Fruit fly (Drosophila melanogaster) whole organism, embryonic: ENCODE measurements around the gene CG15498.

Source experiments
- Abd-B ChIP-seq: fragments of 200-800 bp; sonication (Bioruptor generic); optimal IDR thresholded peaks from 2 replicates; lab custom pipeline; 2018; ENCODE audit warnings: missing biosample characterization, mild to moderate bottlenecking, missing genetic modification characterization, moderate library complexity
- BtbVII ChIP-seq: fragments of 200-800 bp; sonication (Bioruptor generic); optimal IDR thresholded peaks from 3 replicates; lab custom pipeline; 2017; ENCODE audit warnings: missing biosample characterization, mild to moderate bottlenecking, missing genetic modification characterization
- CG11398 ChIP-seq: fragments of 200-800 bp; sonication (Bioruptor generic); optimal IDR thresholded peaks from 2 replicates; lab custom pipeline; 2016; ENCODE audit warnings: missing biosample characterization, missing genetic modification characterization
- CG11695 ChIP-seq: fragments of 200-800 bp; sonication (Bioruptor generic); IDR thresholded peaks from 3 replicates; pipeline ENCODE4 v1.3.6; 2022; ENCODE audit warnings: missing biosample characterization, missing genetic modification characterization
- CG12219 ChIP-seq: fragments of 200-800 bp; sonication (Bioruptor generic); optimal IDR thresholded peaks from 3 replicates; lab custom pipeline; 2018; ENCODE audit warnings: missing biosample characterization, mild to moderate bottlenecking, missing genetic modification characterization
- CG14050 ChIP-seq: fragments of 200-800 bp; sonication (Bioruptor generic); IDR thresholded peaks from 3 replicates; pipeline ENCODE4 v1.3.6; 2022; ENCODE audit warnings: missing biosample characterization, missing genetic modification characterization
- CG14965 ChIP-seq: fragments of 200-800 bp; sonication (Bioruptor generic); optimal IDR thresholded peaks from 2 replicates; lab custom pipeline; 2016; ENCODE audit warnings: missing biosample characterization, missing genetic modification characterization, borderline replicate concordance
- CG15011 ChIP-seq: fragments of 200-800 bp; sonication (Bioruptor generic); optimal IDR thresholded peaks from 3 replicates; lab custom pipeline; 2018; ENCODE audit warnings: missing biosample characterization, mild to moderate bottlenecking, missing genetic modification characterization
- CG17328 ChIP-seq: fragments of 200-800 bp; sonication (Bioruptor generic); IDR thresholded peaks from 2 replicates; pipeline ENCODE4 v1.3.6; 2022; ENCODE audit warnings: missing biosample characterization, missing genetic modification characterization
- CG17802 ChIP-seq: fragments of 200-800 bp; sonication (Bioruptor generic); optimal IDR thresholded peaks from 2 replicates; lab custom pipeline; 2018; ENCODE audit warnings: missing biosample characterization, mild to moderate bottlenecking, missing genetic modification characterization, moderate library complexity
- CG2889 ChIP-seq: fragments of 200-800 bp; sonication (Bioruptor generic); IDR thresholded peaks from 3 replicates; pipeline ENCODE4 v1.3.6; 2022; ENCODE audit warnings: missing biosample characterization, missing genetic modification characterization
- CG4360 ChIP-seq: fragments of 200-800 bp; sonication (Bioruptor generic); IDR thresholded peaks from 2 replicates; pipeline ENCODE4 v1.3.6; 2022; ENCODE audit warnings: missing biosample characterization, missing genetic modification characterization
- CG4617 ChIP-seq: fragments of 200-800 bp; sonication (Bioruptor generic); optimal IDR thresholded peaks from 3 replicates; lab custom pipeline; 2016; ENCODE audit warnings: missing biosample characterization, missing genetic modification characterization, borderline replicate concordance
- CG4854 ChIP-seq: fragments of 200-800 bp; sonication (Bioruptor generic); optimal IDR thresholded peaks from 2 replicates; lab custom pipeline; 2016; ENCODE audit warnings: missing biosample characterization, missing genetic modification characterization, inconsistent platforms
- CG6272 ChIP-seq: fragments of 200-800 bp; sonication (Bioruptor generic); IDR thresholded peaks from 2 replicates; pipeline ENCODE4 v1.3.6; 2022; ENCODE audit warnings: missing biosample characterization, missing genetic modification characterization
- CG6813 ChIP-seq: fragments of 200-800 bp; sonication (Bioruptor generic); optimal IDR thresholded peaks from 2 replicates; lab custom pipeline; 2017; ENCODE audit warnings: missing biosample characterization, missing genetic modification characterization, mild to moderate bottlenecking, moderate library complexity, missing genetic modification reagents
- CG7928 ChIP-seq: fragments of 200-800 bp; sonication (Bioruptor generic); optimal IDR thresholded peaks from 2 replicates; lab custom pipeline; 2017; ENCODE audit warnings: missing biosample characterization, mild to moderate bottlenecking, missing genetic modification characterization
- CG8281 ChIP-seq: fragments of 200-800 bp; sonication (Bioruptor generic); optimal IDR thresholded peaks from 2 replicates; lab custom pipeline; 2018; ENCODE audit warnings: missing biosample characterization, mild to moderate bottlenecking, missing genetic modification characterization, moderate library complexity
- CG9215 ChIP-seq: fragments of 200-800 bp; sonication (Bioruptor generic); IDR thresholded peaks from 2 replicates; pipeline ENCODE4 v1.3.6; 2022; ENCODE audit warnings: missing biosample characterization, missing genetic modification characterization
- Deaf1 ChIP-seq: fragments of 200-800 bp; optimal IDR thresholded peaks from 3 replicates; lab custom pipeline; 2019; ENCODE audit warnings: missing biosample characterization, mild to moderate bottlenecking, missing genetic modification characterization, moderate library complexity
- ERR ChIP-seq: fragments of 200-800 bp; sonication (Bioruptor generic); optimal IDR thresholded peaks from 2 replicates; lab custom pipeline; 2016; ENCODE audit warnings: missing biosample characterization, missing genetic modification characterization
- H15 ChIP-seq: fragments of 200-800 bp; sonication (Bioruptor generic); IDR thresholded peaks from 3 replicates; pipeline ENCODE4 v1.3.6; 2022; ENCODE audit warnings: missing biosample characterization, missing genetic modification characterization
- HLH3B ChIP-seq: fragments of 200-800 bp; sonication (Bioruptor generic); IDR thresholded peaks from 2 replicates; pipeline ENCODE4 v1.3.6; 2022; ENCODE audit warnings: missing biosample characterization, missing genetic modification characterization
- HLH54F ChIP-seq: fragments of 200-800 bp; sonication (Bioruptor generic); optimal IDR thresholded peaks from 3 replicates; lab custom pipeline; 2016; ENCODE audit warnings: missing biosample characterization, missing genetic modification characterization
- Hr3 ChIP-seq: fragments of 200-800 bp; sonication (Bioruptor generic); optimal IDR thresholded peaks from 3 replicates; lab custom pipeline; 2016; ENCODE audit warnings: missing biosample characterization, missing genetic modification characterization
- Mes4 ChIP-seq: fragments of 200-800 bp; sonication (Bioruptor generic); optimal IDR thresholded peaks from 2 replicates; lab custom pipeline; 2016; ENCODE audit warnings: missing biosample characterization, missing genetic modification characterization
- Nf-YA ChIP-seq: fragments of 200-800 bp; sonication (Bioruptor generic); IDR thresholded peaks from 2 replicates; pipeline ENCODE4 v1.3.6; 2022; ENCODE audit warnings: missing biosample characterization, missing genetic modification characterization
- Nf-YB ChIP-seq: fragments of 200-800 bp; sonication (Bioruptor generic); optimal IDR thresholded peaks from 3 replicates; lab custom pipeline; 2019; ENCODE audit warnings: missing biosample characterization, mild to moderate bottlenecking, missing genetic modification characterization, moderate library complexity
- Oli ChIP-seq: fragments of 200-800 bp; sonication (Bioruptor generic); optimal IDR thresholded peaks from 2 replicates; lab custom pipeline; 2018; ENCODE audit warnings: missing biosample characterization, mild to moderate bottlenecking, missing genetic modification characterization, moderate library complexity
- Ptx1 ChIP-seq: fragments of 200-800 bp; sonication (Bioruptor generic); IDR thresholded peaks from 2 replicates; pipeline ENCODE4 v1.3.6; 2022; ENCODE audit warnings: missing biosample characterization, missing genetic modification characterization
- Vsx1 ChIP-seq: fragments of 200-800 bp; sonication (Bioruptor generic); optimal IDR thresholded peaks from 2 replicates; lab custom pipeline; 2017; ENCODE audit warnings: missing biosample characterization, mild to moderate bottlenecking, missing genetic modification characterization, missing genetic modification reagents
- bbx ChIP-seq: fragments of 200-800 bp; sonication (Bioruptor generic); IDR thresholded peaks from 2 replicates; pipeline ENCODE4 v1.3.6; 2022; ENCODE audit warnings: missing biosample characterization, missing genetic modification characterization; ENCODE audit not compliant: partially characterized antibody
- ci ChIP-seq: fragments of 200-800 bp; sonication (Bioruptor generic); IDR thresholded peaks from 3 replicates; pipeline ENCODE4 v1.3.6; 2022; ENCODE audit warnings: missing biosample characterization, missing genetic modification characterization
- corto ChIP-seq: fragments of 200-800 bp; sonication (Bioruptor generic); optimal IDR thresholded peaks from 2 replicates; lab custom pipeline; 2016; ENCODE audit warnings: missing biosample characterization, mild to moderate bottlenecking, missing genetic modification characterization, moderate library complexity
- crc ChIP-seq: fragments of 200-800 bp; sonication (Bioruptor generic); optimal IDR thresholded peaks from 2 replicates; lab custom pipeline; 2016; ENCODE audit warnings: missing biosample characterization, missing genetic modification characterization
- dati ChIP-seq: fragments of 200-800 bp; sonication (Bioruptor generic); IDR thresholded peaks from 2 replicates; pipeline ENCODE4 v1.3.6; 2022; ENCODE audit warnings: missing biosample characterization, missing genetic modification characterization
- ems ChIP-seq: fragments of 200-800 bp; sonication (Bioruptor generic); optimal IDR thresholded peaks from 3 replicates; lab custom pipeline; 2016; ENCODE audit warnings: missing biosample characterization, missing genetic modification characterization
- fd102C ChIP-seq: fragments of 200-800 bp; sonication (Bioruptor generic); optimal IDR thresholded peaks from 2 replicates; lab custom pipeline; 2018; ENCODE audit warnings: missing biosample characterization, mild to moderate bottlenecking, missing genetic modification characterization, moderate library complexity
- fu2 ChIP-seq: fragments of 200-800 bp; sonication (Bioruptor generic); optimal IDR thresholded peaks from 2 replicates; lab custom pipeline; 2016; ENCODE audit warnings: missing biosample characterization, missing genetic modification characterization
- hb ChIP-seq: fragments of 200-800 bp; sonication (Bioruptor generic); IDR thresholded peaks from 3 replicates; pipeline ENCODE4 v1.3.6; 2022; ENCODE audit warnings: missing biosample characterization, missing genetic modification characterization; ENCODE audit not compliant: partially characterized antibody
- inv ChIP-seq: fragments of 200-800 bp; sonication (Bioruptor generic); IDR thresholded peaks from 2 replicates; pipeline ENCODE4 v1.3.6; 2022; ENCODE audit warnings: missing biosample characterization, missing genetic modification characterization; ENCODE audit not compliant: partially characterized antibody
- lilli ChIP-seq: fragments of 200-800 bp; sonication (Bioruptor generic); optimal IDR thresholded peaks from 3 replicates; lab custom pipeline; 2016; ENCODE audit warnings: missing biosample characterization, missing genetic modification characterization
- nerfin-1 ChIP-seq: fragments of 200-800 bp; sonication (Bioruptor generic); optimal IDR thresholded peaks from 3 replicates; lab custom pipeline; 2019; ENCODE audit warnings: missing biosample characterization, mild to moderate bottlenecking, missing genetic modification characterization, moderate library complexity
- oc ChIP-seq: fragments of 200-800 bp; sonication (Bioruptor generic); optimal IDR thresholded peaks from 2 replicates; lab custom pipeline; 2018; ENCODE audit warnings: missing biosample characterization, mild to moderate bottlenecking, missing genetic modification characterization, moderate library complexity
- org-1 ChIP-seq: fragments of 200-800 bp; sonication (Bioruptor generic); optimal IDR thresholded peaks from 2 replicates; lab custom pipeline; 2017; ENCODE audit warnings: missing biosample characterization, missing genetic modification characterization
- pho ChIP-seq: fragments of 200-800 bp; sonication (Bioruptor generic); optimal IDR thresholded peaks from 2 replicates; lab custom pipeline; 2016; ENCODE audit warnings: missing biosample characterization, missing genetic modification characterization
- psq ChIP-seq: fragments of 200-800 bp; sonication (Bioruptor generic); optimal IDR thresholded peaks from 2 replicates; lab custom pipeline; 2017; ENCODE audit warnings: missing biosample characterization, missing genetic modification characterization
- run ChIP-seq: fragments of 200-800 bp; sonication (Bioruptor generic); optimal IDR thresholded peaks from 3 replicates; lab custom pipeline; 2018; ENCODE audit warnings: missing biosample characterization, mild to moderate bottlenecking, missing genetic modification characterization
- vvl ChIP-seq: fragments of 200-800 bp; sonication (Bioruptor generic); IDR thresholded peaks from 2 replicates; pipeline ENCODE4 v1.3.6; 2022; ENCODE audit warnings: missing biosample characterization, missing genetic modification characterization
- wek ChIP-seq: fragments of 200-800 bp; sonication (Bioruptor generic); optimal IDR thresholded peaks from 3 replicates; lab custom pipeline; 2018; ENCODE audit warnings: missing biosample characterization, mild to moderate bottlenecking, missing genetic modification characterization, moderate library complexity
- zfh1 ChIP-seq: fragments of 200-800 bp; sonication (Bioruptor generic); IDR thresholded peaks from 3 replicates; pipeline ENCODE4 v1.3.6; 2022; ENCODE audit warnings: missing biosample characterization, missing genetic modification characterization

Gene CG15498

DNA sequence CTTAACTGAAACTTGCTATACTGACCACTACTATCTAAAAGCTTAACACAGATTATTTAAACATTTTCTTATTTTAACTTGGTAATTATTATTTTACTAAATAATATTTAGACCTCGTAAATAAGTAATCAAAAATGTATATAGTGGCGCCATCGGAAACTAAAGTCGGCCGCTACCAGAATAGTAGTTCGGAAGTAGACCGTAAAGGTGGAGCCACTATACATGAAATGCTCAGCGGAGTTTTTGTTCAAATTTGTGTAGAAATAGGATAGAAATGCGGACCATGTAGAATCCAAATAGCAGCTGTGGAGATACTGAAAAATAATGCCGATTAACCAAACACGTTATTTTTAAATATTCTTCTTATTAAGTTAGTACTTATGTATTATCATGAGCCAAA, 48.8 kb downstream of the CG15498 start (continued):
- TF ChIP-seq hb (GFP tag; lab: Robert Waterston, UW) (no peak), Oli (peak; percentile 96), wek (GFP tag; lab: Kevin White, UChicago) (peak; percentile 96), CG6813 (GFP tag; lab: Kevin White, UChicago) (peak; percentile 99), Nf-YA (GFP tag; lab: Robert Waterston, UW) (peak; percentile 97), HLH3B (GFP tag; lab: Robert Waterston, UW) (peak; percentile 98), bbx (GFP tag; lab: Robert Waterston, UW) (peak; percentile 35; the same call in 1 of the 2 replicates), ci (peak; percentile 100), HLH54F (GFP tag; lab: Kevin White, UChicago) (peak; percentile 97), Hr3 (GFP tag; lab: Kevin White, UChicago) (peak; percentile 98), inv (GFP tag; lab: Robert Waterston, UW) (no peak), Nf-YB (GFP tag; lab: Kevin White, UChicago) (peak; percentile 82), BtbVII (GFP tag; lab: Kevin White, UChicago) (peak; percentile 97), zfh1 (GFP tag; lab: Robert Waterston, UW) (peak; percentile 100), nerfin-1 (tag; lab: Kevin White, UChicago) (peak; percentile 94), CG11398 (GFP tag; lab: Kevin White, UChicago) (peak; percentile 97), CG4360 (GFP tag; lab: Robert Waterston, UW) (peak; percentile 82), lilli (GFP tag; lab: Kevin White, UChicago) (peak; percentile 97), CG2889 (GFP tag; lab: Robert Waterston, UW) (peak; percentile 96), CG4617 (GFP tag; lab: Kevin White, UChicago) (peak; percentile 98), Mes4 (GFP tag; lab: Kevin White, UChicago) (peak; percentile 99), corto (GFP tag; lab: Kevin White, UChicago) (no peak), CG15011 (peak; percentile 97), fd102C (GFP tag; lab: Kevin White, UChicago) (peak; percentile 99), H15 (GFP tag; lab: Robert Waterston, UW) (peak; percentile 99), CG11695 (GFP tag; lab: Robert Waterston, UW) (peak; percentile 93), psq (peak; percentile 95), run (peak; percentile 80), crc (GFP tag; lab: Kevin White, UChicago) (peak; percentile 97), CG12219 (GFP tag; lab: Kevin White, UChicago) (peak; percentile 96), pho (GFP tag; lab: Kevin White, UChicago) (peak; percentile 95), CG4854 (GFP tag; lab: Kevin White, UChicago) (peak; percentile 98), Vsx1 (GFP tag; lab: Kevin White, UChicago) (peak; percentile 98), dati (GFP tag; lab: Robert Waterston, UW) (peak; percentile 98), Deaf1 (tag; lab: Kevin White, UChicago) (peak; percentile 75), CG14050 (GFP tag; lab: Robert Waterston, UW) (peak; percentile 97), Abd-B (GFP tag; lab: Kevin White, UChicago) (peak; percentile 96), CG8281 (tag; lab: Kevin White, UChicago) (peak; percentile 90), oc (tag; lab: Kevin White, UChicago) (peak; percentile 96), CG14965 (peak; percentile 89), CG17328 (GFP tag; lab: Robert Waterston, UW) (peak; percentile 99), vvl (GFP tag; lab: Robert Waterston, UW) (peak; percentile 99), Ptx1 (GFP tag; lab: Robert Waterston, UW) (peak; percentile 99), CG17802 (peak; percentile 95), org-1 (GFP tag; lab: Kevin White, UChicago) (peak; percentile 96), CG7928 (GFP tag; lab: Kevin White, UChicago) (peak; percentile 81), ERR (GFP tag; lab: Kevin White, UChicago) (peak; percentile 86), fu2 (GFP tag; lab: Kevin White, UChicago) (peak; percentile 97), ems (GFP tag; lab: Kevin White, UChicago) (peak; percentile 97), CG9215 (GFP tag; lab: Robert Waterston, UW) (peak; percentile 93), CG6272 (GFP tag; lab: Robert Waterston, UW) (peak; percentile 94)
